Worm (Caenorhabditis elegans): ENCODE data around the gene ZK637.12.

- TF ChIP-seq fos-1 (tag; optimal IDR thresholded peaks at IDR 0.05) = no peak
- TF ChIP-seq nhr-77 (tag; optimal IDR thresholded peaks at IDR 0.05) = no peak
- no peak for TF ChIP-seq unc-62 (GFP tag; optimal IDR thresholded peaks at IDR 0.05)
- no peak for TF ChIP-seq lin-13 (GFP tag; optimal IDR thresholded peaks at IDR 0.05)
- no peak for TF ChIP-seq lsy-2 (tag; optimal IDR thresholded peaks at IDR 0.05)
- TF ChIP-seq sma-9 (GFP tag; optimal IDR thresholded peaks at IDR 0.05) = no peak
- TF ChIP-seq sma-9 (tag; optimal IDR thresholded peaks at IDR 0.05) = no peak
- no peak for TF ChIP-seq nhr-11 (tag; optimal IDR thresholded peaks at IDR 0.05)
Observed at ce11 chrIII:8923937-8924336, at the start of gene ZK637.12.

All from whole organism, L2 larva.